Worm (Caenorhabditis elegans): ENCODE results near the gene clec-223.

Gene clec-223

DNA sequence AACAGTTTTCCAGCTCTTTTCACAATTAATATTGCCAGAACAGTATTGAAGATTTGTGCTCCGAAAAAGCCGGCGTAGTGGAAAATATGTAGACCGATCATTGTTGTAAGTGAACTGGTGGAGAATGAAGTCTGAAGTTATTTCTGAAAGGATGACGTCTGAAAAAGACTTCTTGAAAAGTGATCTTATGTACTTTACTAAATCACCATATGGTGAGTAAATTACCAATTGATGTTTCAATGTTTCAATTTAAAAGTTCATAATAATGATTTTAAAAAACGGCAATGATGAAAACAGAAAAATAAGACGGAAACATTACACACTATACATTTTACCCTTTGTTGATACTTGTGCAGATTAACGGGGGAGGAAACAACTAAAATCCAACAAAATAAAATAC, 50.8 kb downstream of the clec-223 start, which contains the start of gene str-141:
str-141 (minus strand) TSS at position 101 of the 400 bp plus-strand sequence.
- TF ChIP-seq mxl-3 (GFP tag; optimal IDR thresholded peaks at IDR 0.05) = no peak
- TF ChIP-seq nhr-10 (tag; optimal IDR thresholded peaks at IDR 0.05) = no peak
- TF ChIP-seq attf-4 (tag; optimal IDR thresholded peaks at IDR 0.05) = no peak
- no peak for TF ChIP-seq lin-29 (GFP tag; IDR thresholded peaks at IDR 0.05)
- TF ChIP-seq madf-9 (GFP tag; conservative IDR thresholded peaks at IDR 0.05) = no peak
- peak; percentile 4 for TF ChIP-seq duxl-1 (tag; optimal IDR thresholded peaks at IDR 0.05; ENCODE audit: poor library complexity)
- TF ChIP-seq snpc-4 (tag; optimal IDR thresholded peaks at IDR 0.05) = no peak
- TF ChIP-seq fkh-10 (GFP tag; optimal IDR thresholded peaks at IDR 0.05) = no peak
- no peak for TF ChIP-seq ceh-28 (tag; optimal IDR thresholded peaks at IDR 0.05)
- TF ChIP-seq ama-1 (optimal IDR thresholded peaks at IDR 0.05) = peak; percentile 12
- TF ChIP-seq daf-19 (GFP tag; conservative IDR thresholded peaks at IDR 0.05) = no peak
- TF ChIP-seq rbr-2 (tag; optimal IDR thresholded peaks at IDR 0.05) = no peak
- no peak for TF ChIP-seq zip-11 (GFP tag; IDR thresholded peaks at IDR 0.05)
- no peak for TF ChIP-seq nhr-25 (tag; optimal IDR thresholded peaks at IDR 0.05; ENCODE audit: borderline replicate concordance, insufficient read depth)
- no peak for TF ChIP-seq mdl-1 (tag; optimal IDR thresholded peaks at IDR 0.05)
- no peak for TF ChIP-seq dpl-1 (GFP tag; optimal IDR thresholded peaks at IDR 0.05)
- no peak for TF ChIP-seq skn-1 (tag; optimal IDR thresholded peaks at IDR 0.05)
- no peak for TF ChIP-seq ZK337.2 (GFP tag; IDR thresholded peaks at IDR 0.05)
- TF ChIP-seq unc-62 (GFP tag; optimal IDR thresholded peaks at IDR 0.05 in 1 of 2) = peak in 1 of 2 experiments; percentile 3
- TF ChIP-seq unc-62 (tag; optimal IDR thresholded peaks at IDR 0.05) = no peak

ce11 chrV:11326914-11327367, 54.0 kb downstream of the clec-223 start, which contains the start of gene tmed-10:
TSS of gene tmed-10 (minus strand) at chrV:11326964.
- no peak for TF ChIP-seq jun-1 (tag; optimal IDR thresholded peaks at IDR 0.05)
- no peak for TF ChIP-seq nhr-111 (GFP tag; optimal IDR thresholded peaks at IDR 0.05)
- no peak for TF ChIP-seq set-16 (GFP tag; IDR thresholded peaks at IDR 0.05)
- TF ChIP-seq lin-39 (tag; optimal IDR thresholded peaks at IDR 0.05) = no peak
- TF ChIP-seq hmg-1.1 (GFP tag; IDR thresholded peaks at IDR 0.05) = peak; percentile 76
- TF ChIP-seq lin-13 (GFP tag; optimal IDR thresholded peaks at IDR 0.05) = peak; percentile 10
- no peak for TF ChIP-seq duxl-1 (tag; optimal IDR thresholded peaks at IDR 0.05; ENCODE audit: poor library complexity)
- no peak for TF ChIP-seq mdt-29 (GFP tag; IDR thresholded peaks at IDR 0.05)
- no peak for TF ChIP-seq spr-1 (tag; optimal IDR thresholded peaks at IDR 0.05)
- peak; percentile 72 for TF ChIP-seq dmd-6 (GFP tag; IDR thresholded peaks at IDR 0.05)
- peak in 1 of 2 experiments; percentile 56 for TF ChIP-seq unc-62 (GFP tag; optimal IDR thresholded peaks at IDR 0.05 in 1 of 2)
- no peak for TF ChIP-seq unc-62 (tag; optimal IDR thresholded peaks at IDR 0.05)
- TF ChIP-seq lin-15B (tag; optimal IDR thresholded peaks at IDR 0.05) = no peak
- no peak for TF ChIP-seq ztf-7 (tag; optimal IDR thresholded peaks at IDR 0.05)
- no peak for TF ChIP-seq zfp-3 (GFP tag; conservative IDR thresholded peaks at IDR 0.05)
- TF ChIP-seq lin-29 (GFP tag; IDR thresholded peaks at IDR 0.05) = no peak
- no peak for TF ChIP-seq tag-97 (GFP tag; IDR thresholded peaks at IDR 0.05)
- no peak for TF ChIP-seq ztf-11 (tag; optimal IDR thresholded peaks at IDR 0.05)
- no peak for TF ChIP-seq nhr-42 (GFP tag; IDR thresholded peaks at IDR 0.05)
- TF ChIP-seq dve-1 (tag; optimal IDR thresholded peaks at IDR 0.05; ENCODE audit: insufficient read depth) = peak; percentile 56
- no peak for TF ChIP-seq ceh-82 (tag; optimal IDR thresholded peaks at IDR 0.05)
- peak; percentile 44 for TF ChIP-seq hlh-30 (tag; optimal IDR thresholded peaks at IDR 0.05; ENCODE audit: insufficient read depth)
- peak in 1 of 2 experiments; percentile 3 for TF ChIP-seq mdl-1 (tag; optimal IDR thresholded peaks at IDR 0.05)
- TF ChIP-seq hlh-11 (tag; optimal IDR thresholded peaks at IDR 0.05) = peak; percentile 64
- TF ChIP-seq dmd-8 (GFP tag; IDR thresholded peaks at IDR 0.05) = no peak
- TF ChIP-seq mes-2 (tag; optimal IDR thresholded peaks at IDR 0.05; ENCODE audit: poor library complexity, severe bottlenecking) = peak; percentile 84
- peak; percentile 95 for TF ChIP-seq lin-38 (GFP tag; IDR thresholded peaks at IDR 0.05)
- no peak for TF ChIP-seq F10B5.3 (tag; optimal IDR thresholded peaks at IDR 0.05)
- peak; percentile 75 for TF ChIP-seq ceh-20 (GFP tag; IDR thresholded peaks at IDR 0.05)
- TF ChIP-seq T26A8.4 (GFP tag; IDR thresholded peaks at IDR 0.05) = peak; percentile 65; the same call in 1 of the 2 replicates
- 0 out of 2 replicates have a peak, but pooled peaks have one; percentile 10 for TF ChIP-seq dmd-9 (GFP tag; IDR thresholded peaks at IDR 0.05)
- TF ChIP-seq ctbp-1 (GFP tag; IDR thresholded peaks at IDR 0.05) = 0 out of 2 replicates have a peak, but pooled peaks have one; percentile 24
- TF ChIP-seq egl-43 (GFP tag; IDR thresholded peaks at IDR 0.05) = peak; percentile 66; the same call in 1 of the 2 replicates
- no peak for TF ChIP-seq F37D6.2 (tag; optimal IDR thresholded peaks at IDR 0.05)
- peak; percentile 50 for TF ChIP-seq T20F7.1 (GFP tag; optimal IDR thresholded peaks at IDR 0.05)
